Worm (Caenorhabditis elegans) whole organism, L1 larva: ENCODE data around the gene T25G12.11.

ENCODE experiments used
- ceh-8 ChIP-seq: fragments of 200-800 bp; sonication (Bioruptor generic); optimal IDR thresholded peaks from 2 replicates; lab custom pipeline; 2018; ENCODE audit warnings: mild to moderate bottlenecking, missing genetic modification characterization, moderate library complexity, missing compliant biosample characterization
- pag-3 ChIP-seq: sonication (generic microtip); optimal IDR thresholded peaks from 2 replicates; lab custom pipeline; 2017; ENCODE audit warnings: missing genetic modification characterization, mild to moderate bottlenecking, missing compliant biosample characterization, antibody characterized with exemption, borderline replicate concordance; ENCODE audit not compliant: insufficient read depth
- sox-4 ChIP-seq: sonication (generic microtip); optimal IDR thresholded peaks from 2 replicates; lab custom pipeline; 2016; ENCODE audit warnings: missing genetic modification characterization, missing compliant biosample characterization
- vab-15 ChIP-seq: sonication (generic microtip); optimal IDR thresholded peaks from 2 replicates; lab custom pipeline; 2017; ENCODE audit warnings: missing genotype, mild to moderate bottlenecking, missing genetic modification characterization, missing compliant biosample characterization

DNA sequence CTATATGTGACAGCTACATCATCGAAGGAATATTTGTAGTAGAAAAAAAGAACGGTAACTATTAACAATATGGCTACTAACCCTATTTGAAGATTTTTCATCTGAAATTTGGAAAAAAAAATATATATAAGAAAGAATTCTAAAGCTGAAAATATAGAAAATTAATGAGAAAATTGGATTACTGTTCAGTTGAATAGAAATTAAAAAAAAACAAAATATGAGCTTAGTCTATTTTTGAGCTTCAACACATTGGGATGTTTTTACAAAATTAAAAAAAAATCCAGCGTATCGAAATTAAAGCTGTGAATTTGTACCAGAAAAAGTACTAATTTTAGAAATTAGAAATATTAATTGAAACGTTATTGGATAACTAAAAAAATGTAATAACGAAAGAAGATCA, 28.1 kb downstream of the T25G12.11 start, which contains the start of gene T08G2.2:
- TF ChIP-seq ceh-8 (no peak), vab-15 (no peak), sox-4 (no peak), pag-3 (no peak)
